Worm (Caenorhabditis elegans): ENCODE data around the gene R05G6.10.

R05G6.10 gene

DNA sequence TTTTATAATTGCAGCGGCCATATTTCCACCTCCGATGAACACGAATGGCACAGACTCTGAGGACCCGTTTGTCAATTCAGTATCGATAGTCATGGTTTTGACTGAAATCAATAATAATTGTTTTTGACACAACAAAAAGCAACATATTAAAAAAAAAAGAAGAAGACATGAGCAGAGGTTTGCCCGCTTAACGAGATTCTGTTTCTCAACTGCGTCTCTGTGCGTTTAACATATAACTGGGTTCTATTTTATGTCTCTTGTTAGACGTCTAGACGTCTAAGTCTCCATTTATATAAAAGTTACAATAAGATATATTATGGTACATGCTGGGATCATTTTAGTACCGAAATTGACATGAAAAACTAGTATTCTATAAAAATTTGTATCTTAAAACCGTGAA lies 65.1 kb downstream of the R05G6.10 start, which contains the start of gene pycr-4:
pycr-4 (minus strand) TSS at position 101 of the 400 bp plus-strand sequence.
- no peak for TF ChIP-seq ceh-20 (GFP tag; IDR thresholded peaks at IDR 0.05)
- TF ChIP-seq nhr-6 (tag; optimal IDR thresholded peaks at IDR 0.05), result no peak
- TF ChIP-seq T20F7.1 (GFP tag; optimal IDR thresholded peaks at IDR 0.05), result no peak
- TF ChIP-seq snpc-4 (tag; optimal IDR thresholded peaks at IDR 0.05), result no peak
- TF ChIP-seq ZK546.5 (tag; optimal IDR thresholded peaks at IDR 0.05), result no peak
- TF ChIP-seq aha-1 (tag), result no peak
- TF ChIP-seq sdz-12 (GFP tag; optimal IDR thresholded peaks at IDR 0.05), result no peak
- TF ChIP-seq lin-13 (GFP tag; optimal IDR thresholded peaks at IDR 0.05), result no peak
- no peak for TF ChIP-seq attf-4 (tag; optimal IDR thresholded peaks at IDR 0.05)
- no peak for TF ChIP-seq ceh-32 (tag; optimal IDR thresholded peaks at IDR 0.05; ENCODE audit: poor library complexity)
- TF ChIP-seq dmd-9 (GFP tag; IDR thresholded peaks at IDR 0.05), result no peak
- TF ChIP-seq mxl-2 (GFP tag; conservative IDR thresholded peaks at IDR 0.05), result no peak
- TF ChIP-seq nhr-48 (tag; optimal IDR thresholded peaks at IDR 0.05), result no peak

DNA sequence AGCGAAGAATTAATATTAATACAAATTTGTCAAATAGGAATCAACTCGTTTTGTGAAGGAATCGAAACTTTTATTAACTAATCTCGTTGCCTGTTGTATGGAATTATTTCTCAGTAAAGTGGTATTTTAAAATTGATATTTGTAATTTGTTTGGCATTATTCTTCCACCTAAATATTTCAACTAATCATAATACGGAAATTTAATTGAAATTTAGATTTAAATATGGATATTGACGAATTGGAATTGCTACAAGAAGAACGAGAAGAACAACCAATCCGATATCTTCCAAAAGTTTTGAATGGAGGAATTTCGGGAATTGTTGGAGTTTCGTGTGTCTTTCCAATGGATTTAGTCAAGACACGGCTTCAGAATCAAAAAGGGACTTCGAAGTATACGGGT lies 67.5 kb downstream of the R05G6.10 start, which contains the start of gene slc-25A18.2:
slc-25A18.2 (plus strand) TSS at position 216 of the 400 bp plus-strand sequence.
- no peak for TF ChIP-seq ztf-7 (tag; optimal IDR thresholded peaks at IDR 0.05)
- TF ChIP-seq unc-62 (GFP tag; optimal IDR thresholded peaks at IDR 0.05 in 1 of 2), result peak in 1 of 2 experiments; percentile 68
- no peak for TF ChIP-seq unc-62 (tag; optimal IDR thresholded peaks at IDR 0.05)

ce11 chrIV:7473159-7473649 lies 69.1 kb downstream of the R05G6.10 start, which contains the start of the genes plk-3 and F55G1.6:
Gene plk-3, minus strand, starts transcription at chrIV:7473209.
Gene F55G1.6, plus strand, starts transcription at chrIV:7473517.
- TF ChIP-seq mxl-3 (GFP tag; optimal IDR thresholded peaks at IDR 0.05) (no peak), saeg-2 (GFP tag; IDR thresholded peaks at IDR 0.05) (no peak), spr-3 (GFP tag; optimal IDR thresholded peaks at IDR 0.05) (no peak), hlh-30 (tag; optimal IDR thresholded peaks at IDR 0.05; ENCODE audit: insufficient read depth) (no peak), unc-62 (GFP tag; optimal IDR thresholded peaks at IDR 0.05 in 1 of 2) (no peak), unc-62 (tag; optimal IDR thresholded peaks at IDR 0.05) (no peak), unc-130 (GFP tag; optimal IDR thresholded peaks at IDR 0.05) (peak; percentile 11), lin-1 (GFP tag; IDR thresholded peaks at IDR 0.05) (no peak), Y75B8A.6 (GFP tag; IDR thresholded peaks at IDR 0.05) (no peak), ceh-28 (tag; optimal IDR thresholded peaks at IDR 0.05) (no peak)

DNA sequence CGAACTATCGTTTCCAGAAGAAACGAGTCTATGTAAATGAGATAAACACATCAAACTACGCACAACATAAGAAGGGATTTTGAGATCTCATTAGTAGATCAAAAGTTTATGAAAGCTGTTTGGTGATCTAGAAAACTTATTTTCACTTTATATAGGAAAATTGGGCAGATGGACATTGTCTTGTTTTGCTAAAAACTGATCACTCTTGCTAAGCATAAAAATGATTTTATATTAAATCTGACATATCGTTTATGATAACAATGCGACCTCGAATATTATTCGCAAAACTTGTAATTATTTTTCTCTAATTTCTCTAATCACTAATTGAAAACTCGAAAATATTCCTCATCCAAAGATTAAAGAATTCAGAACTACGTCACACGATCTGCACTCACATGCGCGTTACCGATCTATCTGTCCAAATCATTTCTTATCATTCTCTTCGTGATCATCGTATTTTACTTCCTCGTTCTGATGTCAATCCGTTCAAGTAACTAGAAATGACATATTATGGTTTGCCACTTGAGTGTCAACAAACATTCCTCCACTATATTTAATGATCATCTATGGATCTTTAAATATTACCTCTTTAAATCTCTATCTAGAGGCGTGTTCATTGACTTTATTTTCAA lies 72.4 kb downstream of the R05G6.10 start, which contains the start of gene F55G1.7:
F55G1.7 (minus strand) TSS at position 51 of the 632 bp plus-strand sequence.
- TF ChIP-seq lin-13 (GFP tag; optimal IDR thresholded peaks at IDR 0.05) (no peak), ctbp-1 (GFP tag; IDR thresholded peaks at IDR 0.05) (no peak), nhr-237 (tag; optimal IDR thresholded peaks at IDR 0.05) (no peak), mdl-1 (tag; optimal IDR thresholded peaks at IDR 0.05) (peak in 1 of 2 experiments; percentile 12), nhr-41 (GFP tag; IDR thresholded peaks at IDR 0.05) (no peak), dmd-9 (GFP tag; IDR thresholded peaks at IDR 0.05) (no peak), T26A8.4 (GFP tag; IDR thresholded peaks at IDR 0.05) (no peak), ceh-20 (GFP tag; IDR thresholded peaks at IDR 0.05) (no peak), ceh-28 (tag; optimal IDR thresholded peaks at IDR 0.05) (no peak), spr-1 (tag; optimal IDR thresholded peaks at IDR 0.05) (no peak), F37D6.2 (tag; optimal IDR thresholded peaks at IDR 0.05) (no peak), unc-62 (GFP tag; optimal IDR thresholded peaks at IDR 0.05 in 1 of 2) (peak in 1 of 2 experiments; percentile 85), unc-62 (tag; optimal IDR thresholded peaks at IDR 0.05) (no peak), snpc-1.2 (GFP tag; IDR thresholded peaks at IDR 0.05) (no peak), dmd-6 (GFP tag; IDR thresholded peaks at IDR 0.05) (peak; percentile 40), madf-5 (GFP tag; IDR thresholded peaks at IDR 0.05) (no peak), egl-27 (tag; optimal IDR thresholded peaks at IDR 0.05) (no peak), nhr-28 (tag; optimal IDR thresholded peaks at IDR 0.05) (peak; percentile 12)
